Worm (Caenorhabditis elegans) whole organism, mixed stage, embryonic: ENCODE data around the gene F15D4.5.

Experiments used
- lin-13 ChIP-seq: fragments of 150-350 bp; optimal IDR thresholded peaks from 2 replicates; lab custom pipeline; 2014; ENCODE audit warnings: missing biosample characterization, missing genetic modification characterization
- lsy-2 ChIP-seq: fragments of 150-350 bp; optimal IDR thresholded peaks from 2 replicates; lab custom pipeline; 2014; ENCODE audit warnings: missing biosample characterization, missing genetic modification characterization
- nhr-28 ChIP-seq: fragments of 150-350 bp; optimal IDR thresholded peaks from 2 replicates; lab custom pipeline; 2014; ENCODE audit warnings: missing biosample characterization, missing genetic modification characterization
- unc-62 ChIP-seq: fragments of 150-350 bp; optimal IDR thresholded peaks from 2 replicates; lab custom pipeline; 2014; ENCODE audit warnings: missing biosample characterization, missing genetic modification reagents, missing genetic modification characterization

ce11 chrII:13235289-13235688, 9.9 kb upstream of the F15D4.5 start, which contains the start of gene flp-16:
- no peak for TF ChIP-seq unc-62 (GFP tag; lab: Kevin White, UChicago)
- no peak for TF ChIP-seq lsy-2 (tag; lab: Kevin White, UChicago)
- TF ChIP-seq lin-13 (tag; lab: Kevin White, UChicago), result no peak
- TF ChIP-seq nhr-28 (tag; lab: Kevin White, UChicago), result no peak
